Worm (Caenorhabditis elegans) whole organism, L1 larva: ENCODE data around the gene cest-5.1.

Source experiments
- C16A3.4 ChIP-seq: fragments of 150-350 bp; optimal IDR thresholded peaks from 2 replicates; lab custom pipeline; 2014; ENCODE audit warnings: missing biosample characterization, missing genetic modification characterization
- C34B4.2 ChIP-seq: sonication (generic microtip); optimal IDR thresholded peaks from 2 replicates; lab custom pipeline; 2017; ENCODE audit warnings: mild to moderate bottlenecking, missing genetic modification characterization, missing compliant biosample characterization
- F16B12.6 ChIP-seq: fragments of 150-350 bp; optimal IDR thresholded peaks from 2 replicates; lab custom pipeline; 2014; ENCODE audit warnings: missing biosample characterization, missing genetic modification characterization
- aha-1 ChIP-seq: fragments of 150-350 bp; optimal IDR thresholded peaks from 2 replicates; lab custom pipeline; 2014; ENCODE audit warnings: missing biosample characterization, missing genetic modification characterization
- alr-1 ChIP-seq: fragments of 200-800 bp; sonication (Bioruptor generic); optimal IDR thresholded peaks from 2 replicates; lab custom pipeline; 2018; ENCODE audit warnings: borderline replicate concordance, mild to moderate bottlenecking, missing genetic modification characterization, missing compliant biosample characterization
- ceh-63 ChIP-seq: fragments of 200-800 bp; sonication (Bioruptor generic); optimal IDR thresholded peaks from 2 replicates; lab custom pipeline; 2018; ENCODE audit warnings: mild to moderate bottlenecking, missing genetic modification characterization, missing compliant biosample characterization
- ceh-82 ChIP-seq, 3 experiments: fragments of 150-350 bp in 1 of 3; sonication (generic microtip) in 2 of 3; optimal IDR thresholded peaks; 2 replicates each; lab custom pipeline; 2014 to 2017; ENCODE audit warnings: missing biosample characterization in 3 of 3, missing genetic modification characterization in 3 of 3
- ceh-90 ChIP-seq: sonication (generic microtip); optimal IDR thresholded peaks from 2 replicates; lab custom pipeline; 2016; ENCODE audit warnings: missing genetic modification characterization, missing compliant biosample characterization
- dpl-1 ChIP-seq, 3 experiments: fragments of 150-350 bp in 2 of 3; sonication (generic microtip) in 1 of 3; optimal IDR thresholded peaks; 2 replicates each; lab custom pipeline; 2014 to 2017; ENCODE audit warnings: missing biosample characterization in 3 of 3, missing genetic modification characterization in 3 of 3, missing genetic modification reagents in 3 of 3
- efl-1 ChIP-seq, 4 experiments: fragments of 150-350 bp; optimal IDR thresholded peaks in 3 of 4; peaks in 1 of 4; 1 replicate in 1 of 4; 2 replicates in 3 of 4; lab custom pipeline; 2014; ENCODE audit warnings: missing biosample characterization in 2 of 4, missing genetic modification characterization in 2 of 4, missing genetic modification reagents in 2 of 4
- fkh-4 ChIP-seq: sonication (generic microtip); optimal IDR thresholded peaks from 2 replicates; lab custom pipeline; 2016; ENCODE audit warnings: missing compliant biosample characterization, missing genetic modification characterization, borderline replicate concordance
- fkh-8 ChIP-seq: sonication (generic microtip); optimal IDR thresholded peaks from 2 replicates; lab custom pipeline; 2016; ENCODE audit warnings: mild to moderate bottlenecking, missing genetic modification characterization, missing compliant biosample characterization
- grh-1 ChIP-seq: fragments of 200-800 bp; sonication (Bioruptor generic); IDR thresholded peaks from 2 replicates; pipeline ENCODE4 v1.3.6; 2022; ENCODE audit warnings: missing genetic modification reagents, missing genetic modification characterization, missing compliant biosample characterization
- hpl-2 ChIP-seq: fragments of 150-350 bp; optimal IDR thresholded peaks from 2 replicates; lab custom pipeline; 2014; ENCODE audit warnings: missing biosample characterization, missing genetic modification reagents, missing genetic modification characterization
- jun-1 ChIP-seq: fragments of 150-350 bp; optimal IDR thresholded peaks from 2 replicates; lab custom pipeline; 2014; ENCODE audit warnings: missing biosample characterization, missing genetic modification reagents, missing genetic modification characterization
- lin-13 ChIP-seq: fragments of 150-350 bp; optimal IDR thresholded peaks from 2 replicates; lab custom pipeline; 2014; ENCODE audit warnings: missing biosample characterization, missing genetic modification reagents, missing genetic modification characterization
- lin-14 ChIP-seq: fragments of 200-800 bp; sonication (Bioruptor generic); optimal IDR thresholded peaks from 2 replicates; lab custom pipeline; 2018; ENCODE audit warnings: mild to moderate bottlenecking, missing genetic modification characterization, moderate library complexity, missing compliant biosample characterization
- lin-39 ChIP-seq: fragments of 150-350 bp; optimal IDR thresholded peaks from 2 replicates; lab custom pipeline; 2014; ENCODE audit warnings: missing biosample characterization, missing genetic modification reagents, missing genetic modification characterization
- mab-9 ChIP-seq: fragments of 200-800 bp; sonication (Bioruptor generic); IDR thresholded peaks from 2 replicates; pipeline ENCODE4 v1.3.6; 2022; ENCODE audit warnings: missing genetic modification reagents, missing genetic modification characterization, missing compliant biosample characterization
- mdl-1 ChIP-seq, 2 experiments: fragments of 150-350 bp; optimal IDR thresholded peaks; 2 replicates each; lab custom pipeline; 2014 to 2017; ENCODE audit warnings: missing biosample characterization in 2 of 2, missing genetic modification characterization in 2 of 2, inconsistent platforms in 1 of 2
- mep-1 ChIP-seq: fragments of 150-350 bp; optimal IDR thresholded peaks from 2 replicates; lab custom pipeline; 2014; ENCODE audit warnings: missing biosample characterization, missing genetic modification characterization
- nhr-12 ChIP-seq: sonication (generic microtip); optimal IDR thresholded peaks from 2 replicates; lab custom pipeline; 2017; ENCODE audit warnings: missing biosample characterization, missing genetic modification characterization
- nhr-19 ChIP-seq: fragments of 200-800 bp; sonication (Bioruptor generic); conservative IDR thresholded peaks from 2 replicates; pipeline ENCODE4 v1.3.6; 2022; ENCODE audit warnings: missing genetic modification characterization, missing compliant biosample characterization
- nhr-20 ChIP-seq: sonication (generic microtip); optimal IDR thresholded peaks from 2 replicates; lab custom pipeline; 2016; ENCODE audit warnings: mild to moderate bottlenecking, missing genetic modification characterization, missing compliant biosample characterization
- nhr-237 ChIP-seq: fragments of 150-350 bp; optimal IDR thresholded peaks from 2 replicates; lab custom pipeline; 2014; ENCODE audit warnings: missing biosample characterization, missing genetic modification characterization
- nhr-28 ChIP-seq: fragments of 150-350 bp; optimal IDR thresholded peaks from 2 replicates; lab custom pipeline; 2014; ENCODE audit warnings: missing biosample characterization, missing genetic modification characterization
- nhr-71 ChIP-seq: sonication (generic microtip); optimal IDR thresholded peaks from 2 replicates; lab custom pipeline; 2016; ENCODE audit warnings: mild to moderate bottlenecking, missing genetic modification characterization, moderate library complexity, missing compliant biosample characterization
- nhr-76 ChIP-seq: sonication (generic microtip); optimal IDR thresholded peaks from 2 replicates; lab custom pipeline; 2017; ENCODE audit warnings: missing biosample characterization, missing genetic modification characterization
- nhr-77 ChIP-seq: fragments of 150-350 bp; optimal IDR thresholded peaks from 2 replicates; lab custom pipeline; 2014; ENCODE audit warnings: missing biosample characterization, missing genetic modification characterization
- nhr-84 ChIP-seq: sonication (generic microtip); optimal IDR thresholded peaks from 2 replicates; lab custom pipeline; 2017; ENCODE audit warnings: missing biosample characterization, missing genetic modification characterization
- nhr-90 ChIP-seq: sonication (generic microtip); optimal IDR thresholded peaks from 2 replicates; lab custom pipeline; 2016; ENCODE audit warnings: mild to moderate bottlenecking, missing genetic modification characterization, missing compliant biosample characterization; ENCODE audit not compliant: poor library complexity
- pag-3 ChIP-seq: sonication (generic microtip); optimal IDR thresholded peaks from 2 replicates; lab custom pipeline; 2017; ENCODE audit warnings: missing genetic modification characterization, mild to moderate bottlenecking, missing compliant biosample characterization, antibody characterized with exemption, borderline replicate concordance; ENCODE audit not compliant: insufficient read depth
- pax-3 ChIP-seq: fragments of 200-800 bp; sonication (Bioruptor generic); optimal IDR thresholded peaks from 2 replicates; lab custom pipeline; 2018; ENCODE audit warnings: mild to moderate bottlenecking, missing genetic modification characterization, moderate library complexity, missing compliant biosample characterization
- pqm-1 ChIP-seq: sonication (generic microtip); optimal IDR thresholded peaks from 3 replicates; lab custom pipeline; 2017; ENCODE audit warnings: missing biosample characterization, missing genetic modification characterization
- snpc-4 ChIP-seq: fragments of 150-350 bp; optimal IDR thresholded peaks from 2 replicates; lab custom pipeline; 2014; ENCODE audit warnings: missing biosample characterization, missing genetic modification characterization
- snu-23 ChIP-seq: sonication (generic microtip); optimal IDR thresholded peaks from 2 replicates; lab custom pipeline; 2016; ENCODE audit warnings: missing genetic modification characterization, missing compliant biosample characterization
- sup-37 ChIP-seq: fragments of 200-800 bp; sonication (Bioruptor generic); optimal IDR thresholded peaks from 2 replicates; lab custom pipeline; 2018; ENCODE audit warnings: mild to moderate bottlenecking, missing genetic modification characterization, missing compliant biosample characterization
- tbx-2 ChIP-seq: sonication (generic microtip); optimal IDR thresholded peaks from 2 replicates; lab custom pipeline; 2016; ENCODE audit warnings: missing genetic modification characterization, missing compliant biosample characterization
- unc-130 ChIP-seq: fragments of 150-350 bp; optimal IDR thresholded peaks from 2 replicates; lab custom pipeline; 2017; ENCODE audit warnings: missing biosample characterization, missing genetic modification characterization, inconsistent platforms
- unc-30 ChIP-seq: sonication (generic microtip); optimal IDR thresholded peaks from 2 replicates; lab custom pipeline; 2017; ENCODE audit warnings: missing biosample characterization, missing genetic modification characterization
- vab-15 ChIP-seq: sonication (generic microtip); optimal IDR thresholded peaks from 2 replicates; lab custom pipeline; 2017; ENCODE audit warnings: missing genotype, mild to moderate bottlenecking, missing genetic modification characterization, missing compliant biosample characterization
- xbp-1 ChIP-seq: sonication (generic microtip); optimal IDR thresholded peaks from 2 replicates; lab custom pipeline; 2016; ENCODE audit warnings: missing genetic modification characterization, missing compliant biosample characterization
- zag-1 ChIP-seq: fragments of 150-350 bp; optimal IDR thresholded peaks from 2 replicates; lab custom pipeline; 2014; ENCODE audit warnings: missing biosample characterization, missing genetic modification characterization
- ztf-11 ChIP-seq, 2 experiments: sonication (generic microtip); optimal IDR thresholded peaks; 2 replicates each; lab custom pipeline; 2016 to 2017; ENCODE audit warnings: missing genetic modification characterization in 2 of 2, missing biosample characterization in 1 of 2, missing compliant biosample characterization in 1 of 2
- ztf-4 ChIP-seq: fragments of 150-350 bp; optimal IDR thresholded peaks from 2 replicates; lab custom pipeline; 2014; ENCODE audit warnings: missing biosample characterization, missing genetic modification characterization

The cest-5.1 gene

ce11 chrIV:6585397-6585921 lies 46.1 kb downstream of the cest-5.1 start, which contains the start of the genes F38A5.2 and dnj-11 (continued):
- no peak for TF ChIP-seq pqm-1 (tag; lab: Kevin White, UChicago)
- peak; percentile 82 for TF ChIP-seq nhr-19 (GFP tag; lab: Robert Waterston, UW)
- TF ChIP-seq nhr-28 (tag; lab: Kevin White, UChicago): no peak
- no peak for TF ChIP-seq ceh-63 (GFP tag; lab: Kevin White, UChicago)
- TF ChIP-seq nhr-76: no peak
- peak; percentile 84 for TF ChIP-seq nhr-90 (tag; lab: Kevin White, UChicago)
- TF ChIP-seq nhr-237 (tag; lab: Kevin White, UChicago): peak; percentile 52
- peak; percentile 70 to 93 (median 80) for TF ChIP-seq ceh-82 (tag; optimal IDR thresholded peaks at IDR 0.05; lab: Kevin White, UChicago)
- peak; percentile 89 for TF ChIP-seq lin-14 (GFP tag; lab: Kevin White, UChicago)
- no peak for TF ChIP-seq unc-30 (tag; lab: Kevin White, UChicago)
- peak; percentile 67 for TF ChIP-seq snpc-4 (tag; lab: Kevin White, UChicago)
- peak; percentile 86 for TF ChIP-seq C16A3.4
- TF ChIP-seq jun-1 (tag; lab: Kevin White, UChicago): peak; percentile 69
- TF ChIP-seq unc-130 (tag; lab: Kevin White, UChicago): peak; percentile 90
- peak; percentile 55 for TF ChIP-seq vab-15 (tag; lab: Kevin White, UChicago)
- TF ChIP-seq mep-1 (tag; lab: Kevin White, UChicago): peak; percentile 88
- peak; percentile 26 for TF ChIP-seq pag-3 (tag; lab: Kevin White, UChicago)
- TF ChIP-seq zag-1 (tag; lab: Kevin White, UChicago): no peak
- peak; percentile 74 for TF ChIP-seq grh-1 (GFP tag; lab: Robert Waterston, UW)
- peak; percentile 79 to 86 (median 83) for TF ChIP-seq dpl-1 (GFP tag; optimal IDR thresholded peaks at IDR 0.05; lab: Kevin White, UChicago)
- no peak for TF ChIP-seq ceh-90 (tag; lab: Kevin White, UChicago)
- TF ChIP-seq snu-23 (GFP tag; lab: Kevin White, UChicago): peak; percentile 91
- peak in 1 of 2 experiments; percentile 76 for TF ChIP-seq mdl-1 (tag; optimal IDR thresholded peaks at IDR 0.05; lab: Kevin White, UChicago)
- TF ChIP-seq xbp-1 (tag; lab: Kevin White, UChicago): peak; percentile 86
- peak; percentile 70 for TF ChIP-seq lin-13 (GFP tag; lab: Kevin White, UChicago)
- TF ChIP-seq fkh-4 (tag; lab: Kevin White, UChicago): no peak
- TF ChIP-seq mab-9 (GFP tag; lab: Robert Waterston, UW): no peak
- TF ChIP-seq nhr-84 (tag; lab: Kevin White, UChicago): peak; percentile 19
- TF ChIP-seq aha-1 (tag; lab: Kevin White, UChicago): peak; percentile 13
- peak; percentile 62 for TF ChIP-seq hpl-2
- TF ChIP-seq ztf-4: peak; percentile 29
- TF ChIP-seq ztf-11 (tag; optimal IDR thresholded peaks at IDR 0.05; lab: Kevin White, UChicago): peak in 1 of 2 experiments; percentile 48
- TF ChIP-seq alr-1 (tag; lab: Kevin White, UChicago): no peak
- peak; percentile 81 for TF ChIP-seq fkh-8 (tag; lab: Kevin White, UChicago)
- TF ChIP-seq C34B4.2 (tag; lab: Kevin White, UChicago): no peak
- peak; percentile 7 for TF ChIP-seq sup-37 (GFP tag; lab: Kevin White, UChicago)
- TF ChIP-seq lin-39 (tag; lab: Kevin White, UChicago): peak; percentile 59
- peak; percentile 77 for TF ChIP-seq nhr-77
- no peak for TF ChIP-seq nhr-12 (tag; lab: Kevin White, UChicago)
- TF ChIP-seq F16B12.6 (tag; lab: Kevin White, UChicago): peak; percentile 60
- peak; percentile 88 to 90 for TF ChIP-seq efl-1 (optimal IDR thresholded peaks at IDR 0.05; lab: Kevin White, UChicago)
- TF ChIP-seq efl-1 (GFP tag; optimal IDR thresholded peaks at IDR 0.05 in 1 of 2; lab: Kevin White, UChicago): peak; percentile 83 to 98
- TF ChIP-seq nhr-71 (tag; lab: Kevin White, UChicago): peak; percentile 90
- peak; percentile 86 for TF ChIP-seq tbx-2
- peak; percentile 48 for TF ChIP-seq pax-3 (tag; lab: Kevin White, UChicago)
- TF ChIP-seq nhr-20: peak; percentile 87
